Worm (Caenorhabditis elegans) whole organism, L2 larva: ENCODE data around the gene srh-73.

Experiments
- C34F6.9 ChIP-seq: fragments of 150-350 bp; optimal IDR thresholded peaks from 2 replicates; lab custom pipeline; 2014; ENCODE audit warnings: missing biosample characterization, missing genetic modification characterization
- F13H6.1 ChIP-seq: sonication (generic microtip); optimal IDR thresholded peaks from 2 replicates; lab custom pipeline; 2016; ENCODE audit warnings: missing genetic modification characterization, missing compliant biosample characterization
- aly-2 ChIP-seq: fragments of 150-350 bp; optimal IDR thresholded peaks from 2 replicates; lab custom pipeline; 2014; ENCODE audit warnings: missing biosample characterization, missing genetic modification characterization
- crh-2 ChIP-seq: sonication (generic microtip); optimal IDR thresholded peaks from 2 replicates; lab custom pipeline; 2017; ENCODE audit warnings: missing biosample characterization, missing genetic modification characterization
- fos-1 ChIP-seq: fragments of 150-350 bp; optimal IDR thresholded peaks from 2 replicates; lab custom pipeline; 2014; ENCODE audit warnings: missing biosample characterization, missing genetic modification characterization
- lin-13 ChIP-seq: fragments of 150-350 bp; optimal IDR thresholded peaks from 2 replicates; lab custom pipeline; 2014; ENCODE audit warnings: missing biosample characterization, missing genetic modification reagents, missing genetic modification characterization
- lsy-2 ChIP-seq, 2 experiments: fragments of 150-350 bp in 1 of 2; sonication (generic microtip) in 1 of 2; optimal IDR thresholded peaks; 2 replicates each; lab custom pipeline; 2014 to 2017; ENCODE audit warnings: missing biosample characterization in 2 of 2, missing genetic modification characterization in 2 of 2
- nhr-10 ChIP-seq: sonication (generic microtip); optimal IDR thresholded peaks from 2 replicates; lab custom pipeline; 2017; ENCODE audit warnings: missing biosample characterization, missing genetic modification characterization
- nhr-129 ChIP-seq: fragments of 150-350 bp; optimal IDR thresholded peaks from 2 replicates; lab custom pipeline; 2014; ENCODE audit warnings: missing biosample characterization, missing genetic modification characterization
- sma-9 ChIP-seq, 2 experiments: fragments of 150-350 bp in 1 of 2; sonication (generic microtip) in 1 of 2; optimal IDR thresholded peaks; 2 replicates each; lab custom pipeline; 2014 to 2016; ENCODE audit warnings: missing genetic modification characterization in 2 of 2, mild to moderate bottlenecking in 1 of 2, missing biosample characterization in 1 of 2, missing compliant biosample characterization in 1 of 2, missing genetic modification reagents in 1 of 2, moderate library complexity in 1 of 2
- unc-39 ChIP-seq: fragments of 150-350 bp; optimal IDR thresholded peaks from 2 replicates; lab custom pipeline; 2014; ENCODE audit warnings: missing biosample characterization, missing genetic modification characterization
- unc-62 ChIP-seq: fragments of 150-350 bp; optimal IDR thresholded peaks from 2 replicates; lab custom pipeline; 2014; ENCODE audit warnings: missing biosample characterization, missing genetic modification reagents, missing genetic modification characterization
- ztf-4 ChIP-seq: fragments of 150-350 bp; optimal IDR thresholded peaks from 2 replicates; lab custom pipeline; 2014; ENCODE audit warnings: missing biosample characterization, missing genetic modification characterization

ce11 chrII:12560210-12560609, 48.2 kb downstream of the srh-73 start, which contains the start of gene F49C5.12:
- no peak for TF ChIP-seq fos-1 (tag; lab: Kevin White, UChicago)
- no peak for TF ChIP-seq lsy-2 (tag; optimal IDR thresholded peaks at IDR 0.05; lab: Kevin White, UChicago)
- TF ChIP-seq crh-2 (tag; lab: Kevin White, UChicago), result no peak
- no peak for TF ChIP-seq unc-39 (tag; lab: Kevin White, UChicago)
- no peak for TF ChIP-seq nhr-10 (tag; lab: Kevin White, UChicago)
- TF ChIP-seq C34F6.9 (tag; lab: Kevin White, UChicago), result no peak
- no peak for TF ChIP-seq sma-9 (GFP tag; optimal IDR thresholded peaks at IDR 0.05; lab: Kevin White, UChicago)
- TF ChIP-seq sma-9 (tag; optimal IDR thresholded peaks at IDR 0.05; lab: Kevin White, UChicago), result no peak
- no peak for TF ChIP-seq unc-62 (GFP tag; lab: Kevin White, UChicago)
- TF ChIP-seq F13H6.1, result no peak
- TF ChIP-seq ztf-4, result no peak
- TF ChIP-seq nhr-129, result no peak
- no peak for TF ChIP-seq aly-2 (tag; lab: Kevin White, UChicago)
- no peak for TF ChIP-seq lin-13 (GFP tag; lab: Kevin White, UChicago)
